Fruit fly (Drosophila melanogaster) whole organism, prepupa: ENCODE measurements around the gene CG42571.

Source experiments
- Blimp-1 ChIP-seq: fragments of 200-800 bp; sonication (Bioruptor generic); optimal IDR thresholded peaks from 3 replicates; lab custom pipeline; 2017; ENCODE audit warnings: missing biosample characterization, missing genetic modification characterization, mild to moderate bottlenecking, moderate library complexity, missing genetic modification reagents
- CG10631 ChIP-seq: fragments of 200-800 bp; sonication (Bioruptor generic); optimal IDR thresholded peaks from 2 replicates; lab custom pipeline; 2016; ENCODE audit warnings: missing biosample characterization, missing genetic modification characterization
- CG10669 ChIP-seq: fragments of 200-800 bp; sonication (Bioruptor generic); optimal IDR thresholded peaks from 3 replicates; lab custom pipeline; 2018; ENCODE audit warnings: missing biosample characterization, mild to moderate bottlenecking, missing genetic modification characterization, moderate library complexity
- CG11294 ChIP-seq: fragments of 200-800 bp; sonication (Bioruptor generic); IDR thresholded peaks from 2 replicates; pipeline ENCODE4 v1.3.6; 2022; ENCODE audit warnings: missing biosample characterization, missing genetic modification characterization
- CG11762 ChIP-seq: fragments of 200-800 bp; sonication (Bioruptor generic); optimal IDR thresholded peaks from 3 replicates; lab custom pipeline; 2016; ENCODE audit warnings: missing biosample characterization, missing genetic modification characterization; ENCODE audit not compliant: insufficient read depth
- CG15336 ChIP-seq: fragments of 200-800 bp; sonication (Bioruptor generic); IDR thresholded peaks from 2 replicates; pipeline ENCODE4 v1.3.6; 2022; ENCODE audit warnings: missing biosample characterization, missing genetic modification characterization
- CG1621 ChIP-seq: fragments of 200-800 bp; sonication (Bioruptor generic); optimal IDR thresholded peaks from 3 replicates; lab custom pipeline; 2018; ENCODE audit warnings: missing biosample characterization, mild to moderate bottlenecking, missing genetic modification characterization
- CG16779 ChIP-seq: fragments of 200-800 bp; sonication (Bioruptor generic); optimal IDR thresholded peaks from 3 replicates; lab custom pipeline; 2017; ENCODE audit warnings: missing biosample characterization, mild to moderate bottlenecking, missing genetic modification characterization
- CG3032 ChIP-seq: fragments of 200-800 bp; optimal IDR thresholded peaks from 2 replicates; lab custom pipeline; 2019; ENCODE audit warnings: missing biosample characterization, mild to moderate bottlenecking, missing genetic modification characterization, moderate library complexity
- CG31627 ChIP-seq: fragments of 200-800 bp; sonication (Bioruptor generic); optimal IDR thresholded peaks from 3 replicates; lab custom pipeline; 2016; ENCODE audit warnings: missing biosample characterization, missing genetic modification characterization
- CG6163 ChIP-seq: fragments of 200-800 bp; sonication (Bioruptor generic); IDR thresholded peaks from 3 replicates; pipeline ENCODE4 v1.3.6; 2022; ENCODE audit warnings: missing biosample characterization, missing genetic modification characterization
- CG6276 ChIP-seq: fragments of 200-800 bp; sonication (Bioruptor generic); optimal IDR thresholded peaks from 2 replicates; lab custom pipeline; 2017; ENCODE audit warnings: missing biosample characterization, mild to moderate bottlenecking, missing genetic modification characterization
- CG6792 ChIP-seq: fragments of 200-800 bp; sonication (Bioruptor generic); optimal IDR thresholded peaks from 3 replicates; lab custom pipeline; 2016; ENCODE audit warnings: missing biosample characterization, missing genetic modification characterization
- CG6808 ChIP-seq: fragments of 200-800 bp; sonication (Bioruptor generic); optimal IDR thresholded peaks from 3 replicates; lab custom pipeline; 2017; ENCODE audit warnings: missing biosample characterization, missing genetic modification characterization, mild to moderate bottlenecking, moderate library complexity, missing genetic modification reagents
- CG8632 ChIP-seq: fragments of 200-800 bp; sonication (Bioruptor generic); optimal IDR thresholded peaks from 3 replicates; lab custom pipeline; 2016; ENCODE audit warnings: missing biosample characterization, missing genetic modification characterization
- Eip78C ChIP-seq: fragments of 200-800 bp; sonication (Bioruptor generic); peaks from one replicate; lab custom pipeline; 2016; ENCODE audit warnings: missing biosample characterization, missing genetic modification characterization
- Ets96B ChIP-seq: fragments of 200-800 bp; optimal IDR thresholded peaks from 2 replicates; lab custom pipeline; 2019; ENCODE audit warnings: missing biosample characterization, mild to moderate bottlenecking, missing genetic modification characterization, moderate library complexity
- Gug ChIP-seq: fragments of 200-800 bp; sonication (Bioruptor generic); IDR thresholded peaks from 2 replicates; pipeline ENCODE4 v1.3.6; 2022; ENCODE audit warnings: missing biosample characterization, missing genetic modification characterization
- Hr38 ChIP-seq: sonication (Bioruptor generic); optimal IDR thresholded peaks from 2 replicates; lab custom pipeline; 2016; ENCODE audit warnings: missing biosample characterization, missing genetic modification characterization
- Hr39 ChIP-seq: fragments of 200-800 bp; sonication (Bioruptor generic); optimal IDR thresholded peaks from 2 replicates; lab custom pipeline; 2016; ENCODE audit warnings: missing biosample characterization, missing genetic modification characterization
- Hr4 ChIP-seq: fragments of 200-800 bp; sonication (Bioruptor generic); optimal IDR thresholded peaks from 3 replicates; lab custom pipeline; 2016; ENCODE audit warnings: missing biosample characterization, missing genetic modification characterization
- Lpt ChIP-seq: fragments of 200-800 bp; sonication (Bioruptor generic); optimal IDR thresholded peaks from 3 replicates; lab custom pipeline; 2016; ENCODE audit warnings: missing biosample characterization, missing genetic modification characterization
- Met ChIP-seq: fragments of 200-800 bp; sonication (Bioruptor generic); optimal IDR thresholded peaks from 3 replicates; lab custom pipeline; 2016; ENCODE audit warnings: missing biosample characterization, missing genetic modification characterization
- Smox ChIP-seq: fragments of 200-800 bp; sonication (Bioruptor generic); optimal IDR thresholded peaks from 3 replicates; lab custom pipeline; 2016; ENCODE audit warnings: missing biosample characterization, missing genetic modification characterization
- Sox102F ChIP-seq: fragments of 200-800 bp; sonication (Bioruptor generic); optimal IDR thresholded peaks from 2 replicates; lab custom pipeline; 2016; ENCODE audit warnings: missing biosample characterization, mild to moderate bottlenecking, missing genetic modification characterization
- Sox14 ChIP-seq: fragments of 200-800 bp; sonication (Bioruptor generic); optimal IDR thresholded peaks from 3 replicates; lab custom pipeline; 2016; ENCODE audit warnings: missing biosample characterization, missing genetic modification characterization
- Sox15 ChIP-seq: fragments of 200-800 bp; sonication (Bioruptor generic); optimal IDR thresholded peaks from 3 replicates; lab custom pipeline; 2016; ENCODE audit warnings: missing biosample characterization, missing genetic modification characterization
- acj6 ChIP-seq: fragments of 200-800 bp; sonication (Bioruptor generic); optimal IDR thresholded peaks from 3 replicates; lab custom pipeline; 2016; ENCODE audit warnings: missing biosample characterization, missing genetic modification characterization
- cyc ChIP-seq: fragments of 200-800 bp; sonication (Bioruptor generic); optimal IDR thresholded peaks from 3 replicates; lab custom pipeline; 2016; ENCODE audit warnings: missing biosample characterization, missing genetic modification characterization
- dac ChIP-seq: fragments of 200-800 bp; sonication (Bioruptor generic); optimal IDR thresholded peaks from 2 replicates; lab custom pipeline; 2017; ENCODE audit warnings: missing biosample characterization, mild to moderate bottlenecking, missing genetic modification characterization
- eg ChIP-seq: fragments of 200-800 bp; sonication (Bioruptor generic); IDR thresholded peaks from 3 replicates; pipeline ENCODE4 v1.3.6; 2022; ENCODE audit warnings: missing biosample characterization, missing genetic modification characterization
- fd59A ChIP-seq: fragments of 200-800 bp; sonication (Bioruptor generic); optimal IDR thresholded peaks from 2 replicates; lab custom pipeline; 2017; ENCODE audit warnings: missing biosample characterization, mild to moderate bottlenecking, missing genetic modification characterization, missing genetic modification reagents
- fkh ChIP-seq: fragments of 200-800 bp; sonication (Bioruptor generic); optimal IDR thresholded peaks from 3 replicates; lab custom pipeline; 2017; ENCODE audit warnings: missing biosample characterization, mild to moderate bottlenecking, missing genetic modification characterization, moderate library complexity
- lz ChIP-seq: fragments of 200-800 bp; sonication (Bioruptor generic); optimal IDR thresholded peaks from 3 replicates; lab custom pipeline; 2016; ENCODE audit warnings: missing biosample characterization, missing genetic modification characterization
- net ChIP-seq: fragments of 200-800 bp; sonication (Bioruptor generic); optimal IDR thresholded peaks from 3 replicates; lab custom pipeline; 2016; ENCODE audit warnings: missing biosample characterization, missing genetic modification characterization
- pdm3 ChIP-seq: fragments of 200-800 bp; sonication (Bioruptor generic); optimal IDR thresholded peaks from 3 replicates; lab custom pipeline; 2016; ENCODE audit warnings: missing biosample characterization, missing genetic modification characterization
- spab ChIP-seq: fragments of 200-800 bp; sonication (Bioruptor generic); optimal IDR thresholded peaks from 2 replicates; lab custom pipeline; 2017; ENCODE audit warnings: missing biosample characterization, mild to moderate bottlenecking, missing genetic modification characterization, missing genetic modification reagents
- ss ChIP-seq, 2 experiments: fragments of 200-800 bp; sonication (Bioruptor generic); optimal IDR thresholded peaks; 2 replicates in 1 of 2; 3 replicates in 1 of 2; lab custom pipeline; 2017 to 2018; ENCODE audit warnings: mild to moderate bottlenecking in 2 of 2, missing biosample characterization in 2 of 2, missing genetic modification characterization in 2 of 2, moderate library complexity in 1 of 2
- svp ChIP-seq: fragments of 200-800 bp; sonication (Bioruptor generic); peaks from one replicate; lab custom pipeline; 2016; ENCODE audit warnings: missing biosample characterization, missing genetic modification characterization
- vri ChIP-seq: fragments of 200-800 bp; sonication (Bioruptor generic); optimal IDR thresholded peaks from 3 replicates; lab custom pipeline; 2016; ENCODE audit warnings: missing biosample characterization, mild to moderate bottlenecking, missing genetic modification characterization

Gene CG42571

dm6 chr3L:15704250-15704985 lies 11.8 kb upstream of the CG42571 start (continued):
- TF ChIP-seq CG11762 (GFP tag; lab: Kevin White, UChicago), result no peak
- TF ChIP-seq lz (GFP tag; lab: Kevin White, UChicago), result no peak
- peak; percentile 38 for TF ChIP-seq CG6276 (GFP tag; lab: Kevin White, UChicago)
- peak in 1 of 2 experiments; percentile 30 for TF ChIP-seq ss (GFP tag; optimal IDR thresholded peaks at IDR 0.05; lab: Kevin White, UChicago)
- TF ChIP-seq spab (GFP tag; lab: Kevin White, UChicago), result peak; percentile 50
- peak; percentile 9 for TF ChIP-seq Sox15 (GFP tag; lab: Kevin White, UChicago)
- peak; percentile 33 for TF ChIP-seq Gug
- peak; percentile 42 for TF ChIP-seq CG6808
- TF ChIP-seq Sox102F (GFP tag; lab: Kevin White, UChicago), result no peak
- no peak for TF ChIP-seq Met (GFP tag; lab: Kevin White, UChicago)
- TF ChIP-seq Sox14, result peak; percentile 40
- no peak for TF ChIP-seq dac
- TF ChIP-seq eg, result no peak
- no peak for TF ChIP-seq Hr39
- peak; percentile 63 for TF ChIP-seq CG10631
- TF ChIP-seq svp (GFP tag; lab: Kevin White, UChicago), result peak; percentile 68
- TF ChIP-seq Blimp-1 (GFP tag; lab: Kevin White, UChicago), result no peak
- no peak for TF ChIP-seq CG31627
- TF ChIP-seq CG6792 (GFP tag; lab: Kevin White, UChicago), result peak; percentile 12
- TF ChIP-seq Hr38, result no peak
- peak; percentile 34 for TF ChIP-seq Smox
- no peak for TF ChIP-seq CG6163 (GFP tag; lab: Robert Waterston, UW)
- TF ChIP-seq pdm3 (GFP tag; lab: Kevin White, UChicago), result peak; percentile 62
- TF ChIP-seq CG11294 (GFP tag; lab: Robert Waterston, UW), result no peak
- TF ChIP-seq CG10669 (GFP tag; lab: Kevin White, UChicago), result peak; percentile 27
- TF ChIP-seq Lpt (GFP tag; lab: Kevin White, UChicago), result peak; percentile 59
- TF ChIP-seq Hr4 (GFP tag; lab: Kevin White, UChicago), result peak; percentile 55
- no peak; the same call in none of the 2 replicates for TF ChIP-seq CG15336
- TF ChIP-seq acj6 (GFP tag; lab: Kevin White, UChicago), result peak; percentile 61
- TF ChIP-seq Ets96B (tag; lab: Kevin White, UChicago), result peak; percentile 66
- TF ChIP-seq vri (GFP tag; lab: Kevin White, UChicago), result peak; percentile 20
- peak; percentile 34 for TF ChIP-seq net (GFP tag; lab: Kevin White, UChicago)
- TF ChIP-seq CG16779 (tag; lab: Kevin White, UChicago), result no peak
- no peak for TF ChIP-seq CG1621 (tag; lab: Kevin White, UChicago)

- peak; percentile 70 for TF ChIP-seq fkh (GFP tag; lab: Kevin White, UChicago)
- no peak for TF ChIP-seq Ets96B (tag; lab: Kevin White, UChicago)
- no peak for TF ChIP-seq CG6792 (GFP tag; lab: Kevin White, UChicago)
- TF ChIP-seq fd59A (GFP tag; lab: Kevin White, UChicago), result no peak
Measured at dm6 chr3L:15706199-15706598, 10.1 kb upstream of the CG42571 start.

dm6 chr3L:15708158-15708557 lies 8.1 kb upstream of the CG42571 start:
- no peak for TF ChIP-seq cyc
- TF ChIP-seq Ets96B (tag; lab: Kevin White, UChicago), result no peak
- TF ChIP-seq spab (GFP tag; lab: Kevin White, UChicago), result no peak
- no peak for TF ChIP-seq Hr4 (GFP tag; lab: Kevin White, UChicago)
- TF ChIP-seq Eip78C (GFP tag; lab: Kevin White, UChicago), result no peak
- TF ChIP-seq fkh (GFP tag; lab: Kevin White, UChicago), result no peak
- no peak for TF ChIP-seq pdm3 (GFP tag; lab: Kevin White, UChicago)
- TF ChIP-seq CG8632, result no peak
- TF ChIP-seq Lpt (GFP tag; lab: Kevin White, UChicago), result no peak
- TF ChIP-seq Sox15 (GFP tag; lab: Kevin White, UChicago), result no peak
- TF ChIP-seq svp (GFP tag; lab: Kevin White, UChicago), result no peak
- TF ChIP-seq CG6808, result no peak
- TF ChIP-seq eg, result no peak
- no peak for TF ChIP-seq CG3032 (tag; lab: Kevin White, UChicago)
